Fruit fly (Drosophila melanogaster) whole organism, prepupa: ENCODE measurements around the gene CG10353.

ENCODE experiments used
- Blimp-1 ChIP-seq: fragments of 200-800 bp; sonication (Bioruptor generic); optimal IDR thresholded peaks from 3 replicates; lab custom pipeline; 2017; ENCODE audit warnings: missing biosample characterization, missing genetic modification characterization, mild to moderate bottlenecking, moderate library complexity, missing genetic modification reagents
- CG32006 ChIP-seq: fragments of 200-800 bp; sonication (Bioruptor generic); optimal IDR thresholded peaks from 3 replicates; lab custom pipeline; 2017; ENCODE audit warnings: missing biosample characterization, mild to moderate bottlenecking, missing genetic modification characterization
- CG34406 ChIP-seq: fragments of 200-800 bp; sonication (Bioruptor generic); optimal IDR thresholded peaks from 3 replicates; lab custom pipeline; 2016; ENCODE audit warnings: missing biosample characterization, missing genetic modification characterization
- CG7368 ChIP-seq: fragments of 200-800 bp; sonication (Bioruptor generic); optimal IDR thresholded peaks from 3 replicates; lab custom pipeline; 2016; ENCODE audit warnings: missing biosample characterization, missing genetic modification characterization
- Eip75B ChIP-seq: fragments of 200-800 bp; sonication (Bioruptor generic); optimal IDR thresholded peaks from 3 replicates; lab custom pipeline; 2016; ENCODE audit warnings: missing biosample characterization, missing genetic modification characterization
- Eip78C ChIP-seq: fragments of 200-800 bp; sonication (Bioruptor generic); peaks from one replicate; lab custom pipeline; 2016; ENCODE audit warnings: missing biosample characterization, missing genetic modification characterization
- Ets21C ChIP-seq: fragments of 200-800 bp; sonication (Bioruptor generic); optimal IDR thresholded peaks from 3 replicates; lab custom pipeline; 2016; ENCODE audit warnings: missing biosample characterization, missing genetic modification characterization
- Met ChIP-seq: fragments of 200-800 bp; sonication (Bioruptor generic); optimal IDR thresholded peaks from 3 replicates; lab custom pipeline; 2016; ENCODE audit warnings: missing biosample characterization, missing genetic modification characterization
- Smox ChIP-seq: fragments of 200-800 bp; sonication (Bioruptor generic); optimal IDR thresholded peaks from 3 replicates; lab custom pipeline; 2016; ENCODE audit warnings: missing biosample characterization, missing genetic modification characterization
- Sox102F ChIP-seq: fragments of 200-800 bp; sonication (Bioruptor generic); optimal IDR thresholded peaks from 2 replicates; lab custom pipeline; 2016; ENCODE audit warnings: missing biosample characterization, mild to moderate bottlenecking, missing genetic modification characterization
- Sox15 ChIP-seq: fragments of 200-800 bp; sonication (Bioruptor generic); optimal IDR thresholded peaks from 3 replicates; lab custom pipeline; 2016; ENCODE audit warnings: missing biosample characterization, missing genetic modification characterization
- dsx ChIP-seq: fragments of 200-800 bp; optimal IDR thresholded peaks from 3 replicates; lab custom pipeline; 2019; ENCODE audit warnings: missing biosample characterization, mild to moderate bottlenecking, missing genetic modification characterization, moderate library complexity; ENCODE audit not compliant: poor library complexity, severe bottlenecking
- fd85E ChIP-seq: fragments of 200-800 bp; sonication (Bioruptor generic); optimal IDR thresholded peaks from 3 replicates; lab custom pipeline; 2016; ENCODE audit warnings: missing biosample characterization, missing genetic modification characterization
- salr ChIP-seq, 2 experiments: fragments of 200-800 bp; sonication (Bioruptor generic); optimal IDR thresholded peaks; 3 replicates each; lab custom pipeline; 2016 to 2018; ENCODE audit warnings: missing biosample characterization in 2 of 2, missing genetic modification characterization in 2 of 2, mild to moderate bottlenecking in 1 of 2
- spab ChIP-seq: fragments of 200-800 bp; sonication (Bioruptor generic); optimal IDR thresholded peaks from 2 replicates; lab custom pipeline; 2017; ENCODE audit warnings: missing biosample characterization, mild to moderate bottlenecking, missing genetic modification characterization, missing genetic modification reagents
- ss ChIP-seq, 2 experiments: fragments of 200-800 bp; sonication (Bioruptor generic); optimal IDR thresholded peaks; 2 replicates in 1 of 2; 3 replicates in 1 of 2; lab custom pipeline; 2017 to 2018; ENCODE audit warnings: mild to moderate bottlenecking in 2 of 2, missing biosample characterization in 2 of 2, missing genetic modification characterization in 2 of 2, moderate library complexity in 1 of 2

The CG10353 gene

DNA sequence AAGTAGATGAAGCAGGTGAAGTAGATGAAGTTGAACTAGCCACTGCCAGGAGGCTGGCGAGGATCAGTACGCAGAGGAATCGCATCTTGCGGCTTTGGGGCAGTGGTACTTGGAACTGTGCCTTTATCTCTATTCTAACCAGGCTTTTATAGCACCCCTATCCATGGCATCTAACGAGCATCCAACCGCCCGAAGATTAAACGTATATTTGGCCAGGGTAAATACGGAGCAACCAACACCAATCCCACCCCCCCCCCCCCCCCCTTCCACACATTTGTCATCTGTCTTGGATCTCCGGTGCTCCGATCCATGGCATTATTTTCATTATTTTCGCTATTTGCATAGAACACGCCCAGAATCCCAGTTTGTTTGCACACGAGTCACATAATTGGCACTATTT is 49.0 kb downstream of the CG10353 start, which contains the start of gene CG15741:
Gene CG15741, minus strand, starts transcription at position 101 of the 400 bp plus-strand sequence.
- TF ChIP-seq Smox (GFP tag; lab: Kevin White, UChicago) (no peak), salr (GFP tag; optimal IDR thresholded peaks at IDR 0.05; lab: Kevin White, UChicago) (no peak), Sox15 (GFP tag; lab: Kevin White, UChicago) (no peak), dsx (no peak), CG7368 (no peak), Eip78C (GFP tag; lab: Kevin White, UChicago) (no peak), Blimp-1 (GFP tag; lab: Kevin White, UChicago) (no peak), Eip75B (GFP tag; lab: Kevin White, UChicago) (no peak), Ets21C (GFP tag; lab: Kevin White, UChicago) (no peak)
- TF ChIP-seq, all 60 proteins: peak for 0

DNA sequence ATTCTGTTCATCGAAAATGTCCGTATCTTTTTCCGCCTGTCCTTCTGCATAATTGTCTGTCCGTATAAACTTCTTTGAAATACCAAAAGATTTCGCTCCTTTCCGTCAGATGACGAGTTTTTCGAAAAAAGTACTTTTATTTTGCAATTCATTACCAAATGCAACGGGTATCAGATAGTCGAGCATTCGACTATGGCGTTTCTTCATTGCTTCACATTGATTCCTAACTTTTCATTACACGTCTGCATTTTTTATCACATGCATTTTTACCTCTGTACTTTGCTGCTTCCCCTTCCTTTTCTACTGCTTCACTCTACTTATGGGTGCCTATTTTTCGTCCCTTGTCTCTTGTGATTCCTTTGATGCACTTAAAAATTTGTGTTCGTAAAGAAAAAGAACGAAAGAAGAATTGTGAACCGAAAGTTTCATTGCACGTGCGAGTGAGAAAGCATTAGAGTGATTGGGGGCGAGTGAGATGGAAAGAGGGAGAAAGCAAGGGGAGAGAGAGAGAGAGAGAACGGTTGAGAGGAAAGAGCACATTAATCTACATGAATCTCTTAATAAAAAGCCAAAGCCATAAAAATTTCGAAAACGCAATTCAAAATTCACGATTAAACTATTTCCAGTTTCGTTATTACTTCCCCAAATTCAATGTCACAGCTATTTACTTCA is 58.5 kb downstream of the CG10353 start:
- TF ChIP-seq Blimp-1 (GFP tag; lab: Kevin White, UChicago) (no peak), fd85E (GFP tag; lab: Kevin White, UChicago) (no peak), Sox102F (GFP tag; lab: Kevin White, UChicago) (no peak), spab (GFP tag; lab: Kevin White, UChicago) (no peak), ss (GFP tag; optimal IDR thresholded peaks at IDR 0.05; lab: Kevin White, UChicago) (no peak), CG32006 (no peak), Sox15 (GFP tag; lab: Kevin White, UChicago) (no peak), CG34406 (GFP tag; lab: Kevin White, UChicago) (no peak), Met (GFP tag; lab: Kevin White, UChicago) (no peak), Ets21C (GFP tag; lab: Kevin White, UChicago) (no peak)
